Worm (Caenorhabditis elegans) whole organism, mixed stage, embryonic: ENCODE results near the gene lgc-42.

Source experiments
- blmp-1 ChIP-seq: fragments of 150-350 bp; optimal IDR thresholded peaks from 2 replicates; lab custom pipeline; 2014; ENCODE audit warnings: missing biosample characterization, missing genetic modification characterization
- ces-1 ChIP-seq: fragments of 150-350 bp; optimal IDR thresholded peaks from 2 replicates; lab custom pipeline; 2014; ENCODE audit warnings: missing biosample characterization, missing genetic modification reagents, missing genetic modification characterization
- snpc-4 ChIP-seq: fragments of 150-350 bp; optimal IDR thresholded peaks from 2 replicates; lab custom pipeline; 2014; ENCODE audit warnings: missing biosample characterization, missing genetic modification characterization

DNA sequence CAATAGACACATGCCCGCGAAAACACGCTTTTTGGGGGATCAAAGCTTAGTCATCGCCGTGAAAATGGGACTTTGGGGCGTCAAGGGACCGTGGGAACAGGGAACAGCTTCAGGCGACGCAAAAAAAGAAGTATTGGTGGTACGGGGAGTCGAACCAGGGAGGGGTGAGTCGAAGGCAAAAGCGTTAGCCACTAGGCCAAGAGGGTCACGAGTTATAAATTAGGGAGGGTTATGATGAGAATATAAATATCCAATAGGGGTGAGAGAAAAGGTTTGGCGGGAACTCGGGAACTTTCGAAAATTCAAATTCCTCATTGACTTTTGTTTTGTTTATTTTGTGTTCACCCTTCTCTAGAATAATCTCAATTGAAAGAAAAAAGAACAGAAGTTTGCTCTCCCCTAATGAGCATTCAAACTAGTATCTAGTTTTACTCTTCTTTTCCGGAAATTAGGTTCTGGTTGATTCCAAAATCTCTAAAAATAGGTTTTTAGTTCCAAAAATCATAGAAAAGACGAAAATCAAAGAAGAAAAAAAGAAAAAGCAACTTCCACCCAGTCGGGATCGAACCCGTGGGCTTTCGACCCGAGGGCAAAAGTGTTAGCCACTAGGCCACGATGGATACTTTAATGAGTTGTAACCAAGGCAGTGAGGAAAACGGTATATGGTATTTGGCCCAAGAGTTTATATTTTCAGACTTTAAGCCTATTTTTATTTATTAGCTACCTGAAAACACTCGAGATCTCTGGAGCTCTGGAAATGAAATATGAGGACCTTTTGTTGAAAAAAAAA, 33.3 kb downstream of the lgc-42 start:
- TF ChIP-seq snpc-4 (tag; lab: Kevin White, UChicago), result no peak
- no peak for TF ChIP-seq ces-1 (GFP tag; lab: Kevin White, UChicago)
- TF ChIP-seq blmp-1, result no peak
